Fruit fly (Drosophila melanogaster) whole organism, prepupa: Measurements from ENCODE around the gene pins.

Source experiments
- CG10669 ChIP-seq: fragments of 200-800 bp; sonication (Bioruptor generic); optimal IDR thresholded peaks from 3 replicates; lab custom pipeline; 2018; ENCODE audit warnings: missing biosample characterization, mild to moderate bottlenecking, missing genetic modification characterization, moderate library complexity
- CG11762 ChIP-seq: fragments of 200-800 bp; sonication (Bioruptor generic); optimal IDR thresholded peaks from 3 replicates; lab custom pipeline; 2016; ENCODE audit warnings: missing biosample characterization, missing genetic modification characterization; ENCODE audit not compliant: insufficient read depth
- CG11902 ChIP-seq: fragments of 200-800 bp; sonication (Bioruptor generic); optimal IDR thresholded peaks from 3 replicates; lab custom pipeline; 2016; ENCODE audit warnings: missing biosample characterization, missing genetic modification characterization
- CG16779 ChIP-seq: fragments of 200-800 bp; sonication (Bioruptor generic); optimal IDR thresholded peaks from 3 replicates; lab custom pipeline; 2017; ENCODE audit warnings: missing biosample characterization, mild to moderate bottlenecking, missing genetic modification characterization
- CG3032 ChIP-seq: fragments of 200-800 bp; optimal IDR thresholded peaks from 2 replicates; lab custom pipeline; 2019; ENCODE audit warnings: missing biosample characterization, mild to moderate bottlenecking, missing genetic modification characterization, moderate library complexity
- CG31627 ChIP-seq: fragments of 200-800 bp; sonication (Bioruptor generic); optimal IDR thresholded peaks from 3 replicates; lab custom pipeline; 2016; ENCODE audit warnings: missing biosample characterization, missing genetic modification characterization
- CG3919 ChIP-seq: fragments of 200-800 bp; sonication (Bioruptor generic); optimal IDR thresholded peaks from 3 replicates; lab custom pipeline; 2016; ENCODE audit warnings: missing biosample characterization, missing genetic modification characterization
- CG6163 ChIP-seq: fragments of 200-800 bp; sonication (Bioruptor generic); IDR thresholded peaks from 3 replicates; pipeline ENCODE4 v1.3.6; 2022; ENCODE audit warnings: missing biosample characterization, missing genetic modification characterization
- CG6276 ChIP-seq: fragments of 200-800 bp; sonication (Bioruptor generic); optimal IDR thresholded peaks from 2 replicates; lab custom pipeline; 2017; ENCODE audit warnings: missing biosample characterization, mild to moderate bottlenecking, missing genetic modification characterization
- CG6808 ChIP-seq: fragments of 200-800 bp; sonication (Bioruptor generic); optimal IDR thresholded peaks from 3 replicates; lab custom pipeline; 2017; ENCODE audit warnings: missing biosample characterization, missing genetic modification characterization, mild to moderate bottlenecking, moderate library complexity, missing genetic modification reagents
- CG6854 ChIP-seq: fragments of 200-800 bp; sonication (Bioruptor generic); optimal IDR thresholded peaks from 2 replicates; lab custom pipeline; 2017; ENCODE audit warnings: missing biosample characterization, mild to moderate bottlenecking, missing genetic modification characterization
- CG8119 ChIP-seq: fragments of 200-800 bp; sonication (Bioruptor generic); IDR thresholded peaks from 3 replicates; pipeline ENCODE4 v1.3.6; 2022; ENCODE audit warnings: missing biosample characterization, missing genetic modification characterization
- CG8319 ChIP-seq: fragments of 200-800 bp; sonication (Bioruptor generic); optimal IDR thresholded peaks from 3 replicates; lab custom pipeline; 2016; ENCODE audit warnings: missing biosample characterization, missing genetic modification characterization
- CG8632 ChIP-seq: fragments of 200-800 bp; sonication (Bioruptor generic); optimal IDR thresholded peaks from 3 replicates; lab custom pipeline; 2016; ENCODE audit warnings: missing biosample characterization, missing genetic modification characterization
- Eip78C ChIP-seq: fragments of 200-800 bp; sonication (Bioruptor generic); peaks from one replicate; lab custom pipeline; 2016; ENCODE audit warnings: missing biosample characterization, missing genetic modification characterization
- Eip93F ChIP-seq: fragments of 200-800 bp; sonication (Bioruptor generic); optimal IDR thresholded peaks from 2 replicates; lab custom pipeline; 2016; ENCODE audit warnings: missing biosample characterization, mild to moderate bottlenecking, missing genetic modification characterization
- Ets21C ChIP-seq: fragments of 200-800 bp; sonication (Bioruptor generic); optimal IDR thresholded peaks from 3 replicates; lab custom pipeline; 2016; ENCODE audit warnings: missing biosample characterization, missing genetic modification characterization
- Ets96B ChIP-seq: fragments of 200-800 bp; optimal IDR thresholded peaks from 2 replicates; lab custom pipeline; 2019; ENCODE audit warnings: missing biosample characterization, mild to moderate bottlenecking, missing genetic modification characterization, moderate library complexity
- Gug ChIP-seq: fragments of 200-800 bp; sonication (Bioruptor generic); IDR thresholded peaks from 2 replicates; pipeline ENCODE4 v1.3.6; 2022; ENCODE audit warnings: missing biosample characterization, missing genetic modification characterization
- Lpt ChIP-seq: fragments of 200-800 bp; sonication (Bioruptor generic); optimal IDR thresholded peaks from 3 replicates; lab custom pipeline; 2016; ENCODE audit warnings: missing biosample characterization, missing genetic modification characterization
- Met ChIP-seq: fragments of 200-800 bp; sonication (Bioruptor generic); optimal IDR thresholded peaks from 3 replicates; lab custom pipeline; 2016; ENCODE audit warnings: missing biosample characterization, missing genetic modification characterization
- OdsH ChIP-seq: fragments of 200-800 bp; sonication (Bioruptor generic); optimal IDR thresholded peaks from 3 replicates; lab custom pipeline; 2016; ENCODE audit warnings: missing biosample characterization, missing genetic modification characterization
- acj6 ChIP-seq: fragments of 200-800 bp; sonication (Bioruptor generic); optimal IDR thresholded peaks from 3 replicates; lab custom pipeline; 2016; ENCODE audit warnings: missing biosample characterization, missing genetic modification characterization
- cyc ChIP-seq: fragments of 200-800 bp; sonication (Bioruptor generic); optimal IDR thresholded peaks from 3 replicates; lab custom pipeline; 2016; ENCODE audit warnings: missing biosample characterization, missing genetic modification characterization
- dac ChIP-seq: fragments of 200-800 bp; sonication (Bioruptor generic); optimal IDR thresholded peaks from 2 replicates; lab custom pipeline; 2017; ENCODE audit warnings: missing biosample characterization, mild to moderate bottlenecking, missing genetic modification characterization
- dsx ChIP-seq: fragments of 200-800 bp; optimal IDR thresholded peaks from 3 replicates; lab custom pipeline; 2019; ENCODE audit warnings: missing biosample characterization, mild to moderate bottlenecking, missing genetic modification characterization, moderate library complexity; ENCODE audit not compliant: poor library complexity, severe bottlenecking
- esn ChIP-seq: fragments of 200-800 bp; sonication (Bioruptor generic); optimal IDR thresholded peaks from 2 replicates; lab custom pipeline; 2016; ENCODE audit warnings: missing biosample characterization, mild to moderate bottlenecking, missing genetic modification characterization, moderate library complexity
- fd59A ChIP-seq: fragments of 200-800 bp; sonication (Bioruptor generic); optimal IDR thresholded peaks from 2 replicates; lab custom pipeline; 2017; ENCODE audit warnings: missing biosample characterization, mild to moderate bottlenecking, missing genetic modification characterization, missing genetic modification reagents
- fd85E ChIP-seq: fragments of 200-800 bp; sonication (Bioruptor generic); optimal IDR thresholded peaks from 3 replicates; lab custom pipeline; 2016; ENCODE audit warnings: missing biosample characterization, missing genetic modification characterization
- net ChIP-seq: fragments of 200-800 bp; sonication (Bioruptor generic); optimal IDR thresholded peaks from 3 replicates; lab custom pipeline; 2016; ENCODE audit warnings: missing biosample characterization, missing genetic modification characterization
- pdm3 ChIP-seq: fragments of 200-800 bp; sonication (Bioruptor generic); optimal IDR thresholded peaks from 3 replicates; lab custom pipeline; 2016; ENCODE audit warnings: missing biosample characterization, missing genetic modification characterization
- ss ChIP-seq, 2 experiments: fragments of 200-800 bp; sonication (Bioruptor generic); optimal IDR thresholded peaks; 2 replicates in 1 of 2; 3 replicates in 1 of 2; lab custom pipeline; 2017 to 2018; ENCODE audit warnings: mild to moderate bottlenecking in 2 of 2, missing biosample characterization in 2 of 2, missing genetic modification characterization in 2 of 2, moderate library complexity in 1 of 2
- svp ChIP-seq: fragments of 200-800 bp; sonication (Bioruptor generic); peaks from one replicate; lab custom pipeline; 2016; ENCODE audit warnings: missing biosample characterization, missing genetic modification characterization
- topi ChIP-seq: fragments of 200-800 bp; sonication (Bioruptor generic); optimal IDR thresholded peaks from 3 replicates; lab custom pipeline; 2016; ENCODE audit warnings: missing biosample characterization, missing genetic modification characterization

The pins gene

DNA sequence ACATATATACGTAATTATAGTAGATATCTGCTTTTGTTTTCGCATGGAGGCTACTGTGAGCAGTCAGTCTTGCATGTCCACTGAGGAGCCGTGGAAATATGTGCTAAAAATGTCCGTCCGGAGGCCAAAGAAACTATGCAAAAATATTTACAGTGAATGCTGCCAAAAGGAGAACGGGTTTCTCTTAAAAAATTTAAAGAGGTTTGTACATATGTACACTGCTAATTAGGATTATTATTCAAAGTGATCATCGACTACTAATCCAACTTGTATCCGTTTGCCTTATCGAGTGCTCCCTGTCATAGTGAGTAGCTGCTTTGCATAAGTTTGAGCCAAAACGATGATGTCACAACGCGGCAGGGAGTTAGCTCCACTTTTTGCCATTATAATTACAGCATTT lies 25.7 kb upstream of the pins start (continued):
- TF ChIP-seq CG3032 (tag; lab: Kevin White, UChicago), result peak; percentile 18
- TF ChIP-seq Met (GFP tag; lab: Kevin White, UChicago), result peak; percentile 51
- TF ChIP-seq fd59A (GFP tag; lab: Kevin White, UChicago), result no peak
- TF ChIP-seq Eip93F, result no peak
- TF ChIP-seq CG8632 (GFP tag; lab: Kevin White, UChicago), result peak; percentile 15
- peak; percentile 66 for TF ChIP-seq acj6 (GFP tag; lab: Kevin White, UChicago)
- peak; percentile 66 for TF ChIP-seq Lpt (GFP tag; lab: Kevin White, UChicago)
- peak; percentile 67 for TF ChIP-seq pdm3 (GFP tag; lab: Kevin White, UChicago)
- TF ChIP-seq Ets96B (tag; lab: Kevin White, UChicago), result peak; percentile 43
- TF ChIP-seq ss (GFP tag; optimal IDR thresholded peaks at IDR 0.05; lab: Kevin White, UChicago), result no peak
- peak; percentile 59 for TF ChIP-seq CG6276 (GFP tag; lab: Kevin White, UChicago)
- peak; percentile 77 for TF ChIP-seq CG8119 (GFP tag; lab: Robert Waterston, UW)
- peak; percentile 76 for TF ChIP-seq CG3919 (GFP tag; lab: Kevin White, UChicago)
- peak; percentile 65 for TF ChIP-seq OdsH (GFP tag; lab: Kevin White, UChicago)
- peak; percentile 81 for TF ChIP-seq CG6163 (GFP tag; lab: Robert Waterston, UW)
- TF ChIP-seq cyc (GFP tag; lab: Kevin White, UChicago), result peak; percentile 66
- TF ChIP-seq dac, result peak; percentile 2
- no peak for TF ChIP-seq CG6808 (GFP tag; lab: Kevin White, UChicago)
- TF ChIP-seq topi (GFP tag; lab: Kevin White, UChicago), result peak; percentile 52
- peak; percentile 44 for TF ChIP-seq net (GFP tag; lab: Kevin White, UChicago)
- TF ChIP-seq Eip78C (GFP tag; lab: Kevin White, UChicago), result peak; percentile 87
- peak; percentile 31 for TF ChIP-seq CG11762 (GFP tag; lab: Kevin White, UChicago)
- TF ChIP-seq, all 60 proteins: peak for 44

DNA sequence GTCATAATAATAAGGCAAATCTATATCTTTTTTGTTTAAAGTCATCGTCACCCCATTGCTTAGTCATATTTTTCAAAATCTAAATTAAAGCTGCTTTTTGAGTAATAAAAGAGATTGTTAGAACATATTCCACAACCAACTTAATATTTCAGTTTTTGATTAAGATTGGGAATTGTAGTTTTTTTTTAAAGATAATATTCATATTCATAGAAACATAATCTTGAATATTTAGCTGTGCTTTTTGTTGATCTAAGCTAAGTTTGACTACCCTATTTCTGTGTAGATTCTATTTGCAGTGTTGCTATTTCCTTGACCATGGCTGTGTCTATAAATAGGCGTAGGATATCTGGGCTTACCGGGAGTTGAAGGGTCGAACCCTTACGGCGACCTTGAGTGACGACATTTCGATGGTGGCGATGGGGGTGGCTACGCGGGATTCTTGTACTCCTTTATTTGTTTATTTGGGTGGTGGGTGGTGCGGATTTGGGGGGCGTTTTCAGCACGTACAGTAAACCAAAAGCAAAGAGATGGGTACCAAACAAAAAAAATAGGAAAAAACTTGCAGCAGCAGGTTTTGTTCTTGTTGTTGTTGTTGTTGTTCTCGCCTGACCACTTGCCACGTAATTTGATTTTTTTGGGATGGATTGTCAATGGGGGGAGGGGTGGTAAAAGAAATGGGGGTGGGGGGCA lies 24.5 kb upstream of the pins start:
- TF ChIP-seq OdsH (GFP tag; lab: Kevin White, UChicago), result no peak
- no peak for TF ChIP-seq Eip93F
- TF ChIP-seq Met (GFP tag; lab: Kevin White, UChicago), result no peak
- no peak for TF ChIP-seq Ets21C
- TF ChIP-seq CG11762 (GFP tag; lab: Kevin White, UChicago), result no peak
- no peak for TF ChIP-seq CG6808 (GFP tag; lab: Kevin White, UChicago)
- TF ChIP-seq dac, result no peak
- TF ChIP-seq CG16779 (tag; lab: Kevin White, UChicago), result no peak
- TF ChIP-seq fd85E (GFP tag; lab: Kevin White, UChicago), result no peak
- no peak for TF ChIP-seq CG6276 (GFP tag; lab: Kevin White, UChicago)
- no peak for TF ChIP-seq dsx (GFP tag; lab: Kevin White, UChicago)
- no peak for TF ChIP-seq CG8319 (GFP tag; lab: Kevin White, UChicago)
- peak; percentile 19 for TF ChIP-seq esn (GFP tag; lab: Kevin White, UChicago)
- no peak for TF ChIP-seq fd59A (GFP tag; lab: Kevin White, UChicago)
- peak; percentile 11 for TF ChIP-seq CG10669 (GFP tag; lab: Kevin White, UChicago)
- TF ChIP-seq CG6854 (GFP tag; lab: Kevin White, UChicago), result no peak
- TF ChIP-seq topi (GFP tag; lab: Kevin White, UChicago), result peak; percentile 0
- TF ChIP-seq CG11902, result no peak
- no peak for TF ChIP-seq pdm3 (GFP tag; lab: Kevin White, UChicago)
- TF ChIP-seq CG6163 (GFP tag; lab: Robert Waterston, UW), result 0 out of 3 replicates have a peak, but pooled peaks have one; percentile 29
- TF ChIP-seq Ets96B (tag; lab: Kevin White, UChicago), result peak; percentile 5
- TF ChIP-seq CG31627, result no peak
- TF ChIP-seq Eip78C (GFP tag; lab: Kevin White, UChicago), result peak; percentile 68
- TF ChIP-seq svp (GFP tag; lab: Kevin White, UChicago), result peak; percentile 59
- no peak for TF ChIP-seq CG3032 (tag; lab: Kevin White, UChicago)
- no peak for TF ChIP-seq net (GFP tag; lab: Kevin White, UChicago)
- TF ChIP-seq Gug (GFP tag; lab: Robert Waterston, UW), result no peak
- TF ChIP-seq ss (GFP tag; optimal IDR thresholded peaks at IDR 0.05; lab: Kevin White, UChicago), result no peak
